Worm (Caenorhabditis elegans) whole organism, L1 larva: ENCODE data around the gene Y75B8A.24.

Experiments
- aly-2 ChIP-seq: fragments of 150-350 bp; optimal IDR thresholded peaks from 2 replicates; lab custom pipeline; 2014; ENCODE audit warnings: missing biosample characterization, missing genetic modification characterization
- ama-1 ChIP-seq: fragments of 150-350 bp; optimal IDR thresholded peaks from 2 replicates; lab custom pipeline; 2014
- dsc-1 ChIP-seq: sonication (generic microtip); optimal IDR thresholded peaks from 2 replicates; lab custom pipeline; 2016; ENCODE audit warnings: mild to moderate bottlenecking, missing genetic modification characterization, missing compliant biosample characterization
- hlh-17 ChIP-seq: fragments of 200-800 bp; sonication (Bioruptor generic); optimal IDR thresholded peaks from 2 replicates; lab custom pipeline; 2018; ENCODE audit warnings: missing genetic modification characterization, mild to moderate bottlenecking, missing compliant biosample characterization, moderate library complexity, borderline replicate concordance
- nhr-12 ChIP-seq: sonication (generic microtip); optimal IDR thresholded peaks from 2 replicates; lab custom pipeline; 2017; ENCODE audit warnings: missing biosample characterization, missing genetic modification characterization
- pag-3 ChIP-seq: sonication (generic microtip); optimal IDR thresholded peaks from 2 replicates; lab custom pipeline; 2017; ENCODE audit warnings: missing genetic modification characterization, mild to moderate bottlenecking, missing compliant biosample characterization, antibody characterized with exemption, borderline replicate concordance; ENCODE audit not compliant: insufficient read depth
- rnt-1 ChIP-seq: sonication (generic microtip); optimal IDR thresholded peaks from 2 replicates; lab custom pipeline; 2016; ENCODE audit warnings: mild to moderate bottlenecking, missing genetic modification characterization, moderate library complexity, missing compliant biosample characterization
- tlp-1 ChIP-seq: fragments of 150-350 bp; optimal IDR thresholded peaks from 2 replicates; lab custom pipeline; 2014; ENCODE audit warnings: missing biosample characterization, missing genetic modification characterization

ce11 chrIII:12218078-12218477 lies 55.5 kb downstream of the Y75B8A.24 start:
- TF ChIP-seq tlp-1: no peak
- no peak for TF ChIP-seq aly-2 (tag; lab: Kevin White, UChicago)
- TF ChIP-seq hlh-17 (GFP tag; lab: Kevin White, UChicago): no peak
- TF ChIP-seq pag-3 (tag; lab: Kevin White, UChicago): no peak
- no peak for TF ChIP-seq ama-1 (lab: Kevin White, UChicago)
- TF ChIP-seq dsc-1 (tag; lab: Kevin White, UChicago): no peak
- TF ChIP-seq nhr-12: no peak
- TF ChIP-seq rnt-1 (tag; lab: Kevin White, UChicago): no peak
